Fruit fly (Drosophila melanogaster) whole organism, adult: ENCODE results near the gene CG15747.

Source experiments
- CG11617 ChIP-seq: fragments of 200-800 bp; sonication (Bioruptor generic); optimal IDR thresholded peaks from 2 replicates; lab custom pipeline; 2017; ENCODE audit warnings: mild to moderate bottlenecking, missing biosample characterization, missing genetic modification reagents, missing genetic modification characterization
- CG12768 ChIP-seq: fragments of 200-800 bp; sonication (Bioruptor generic); optimal IDR thresholded peaks from 2 replicates; lab custom pipeline; 2017; ENCODE audit warnings: missing biosample characterization, missing genetic modification characterization, mild to moderate bottlenecking, moderate library complexity, missing genetic modification reagents
- CG14711 ChIP-seq: fragments of 200-800 bp; sonication (Bioruptor generic); optimal IDR thresholded peaks from 2 replicates; lab custom pipeline; 2018; ENCODE audit warnings: missing biosample characterization, mild to moderate bottlenecking, missing genetic modification characterization, moderate library complexity
- CG1620 ChIP-seq: fragments of 200-800 bp; sonication (Bioruptor generic); optimal IDR thresholded peaks from 2 replicates; lab custom pipeline; 2016; ENCODE audit warnings: missing biosample characterization, missing genetic modification characterization
- CG33017 ChIP-seq: fragments of 200-800 bp; sonication (Bioruptor generic); optimal IDR thresholded peaks from 2 replicates; lab custom pipeline; 2018; ENCODE audit warnings: missing biosample characterization, mild to moderate bottlenecking, missing genetic modification characterization, moderate library complexity
- CG5204 ChIP-seq: fragments of 200-800 bp; sonication (Bioruptor generic); optimal IDR thresholded peaks from 2 replicates; lab custom pipeline; 2016; ENCODE audit warnings: missing biosample characterization, missing genetic modification characterization
- CG7045 ChIP-seq: fragments of 200-800 bp; sonication (Bioruptor generic); optimal IDR thresholded peaks from 2 replicates; lab custom pipeline; 2017; ENCODE audit warnings: missing biosample characterization, mild to moderate bottlenecking, missing genetic modification characterization
- CG7101 ChIP-seq: fragments of 200-800 bp; sonication (Bioruptor generic); optimal IDR thresholded peaks from 2 replicates; lab custom pipeline; 2018; ENCODE audit warnings: missing biosample characterization, mild to moderate bottlenecking, missing genetic modification characterization, moderate library complexity
- Clk ChIP-seq: fragments of 200-800 bp; sonication (Bioruptor generic); optimal IDR thresholded peaks from 2 replicates; lab custom pipeline; 2017; ENCODE audit warnings: missing biosample characterization, missing genetic modification characterization
- Crg-1 ChIP-seq: fragments of 200-800 bp; sonication (Bioruptor generic); optimal IDR thresholded peaks from 2 replicates; lab custom pipeline; 2016; ENCODE audit warnings: missing biosample characterization, missing genetic modification characterization
- Hr96 ChIP-seq: fragments of 200-800 bp; sonication (Bioruptor generic); optimal IDR thresholded peaks from 2 replicates; lab custom pipeline; 2016; ENCODE audit warnings: missing biosample characterization, missing genetic modification characterization
- Mnt ChIP-seq: fragments of 200-800 bp; sonication (Bioruptor generic); optimal IDR thresholded peaks from 2 replicates; lab custom pipeline; 2016; ENCODE audit warnings: missing biosample characterization, mild to moderate bottlenecking, missing genetic modification characterization
- bab1 ChIP-seq: fragments of 200-800 bp; sonication (Bioruptor generic); optimal IDR thresholded peaks from 3 replicates; lab custom pipeline; 2019; ENCODE audit warnings: missing biosample characterization, mild to moderate bottlenecking, missing genetic modification characterization, moderate library complexity
- cic ChIP-seq: fragments of 200-800 bp; sonication (Bioruptor generic); optimal IDR thresholded peaks from 2 replicates; lab custom pipeline; 2017; ENCODE audit warnings: missing biosample characterization, mild to moderate bottlenecking, missing genetic modification characterization, moderate library complexity
- cnc ChIP-seq, 2 experiments: fragments of >200 bp; optimal IDR thresholded peaks; 2 replicates each; lab custom pipeline; 2017
- kay ChIP-seq: fragments of 200-800 bp; sonication (Bioruptor generic); peaks from one replicate; lab custom pipeline; 2016; ENCODE audit warnings: missing biosample characterization, missing genetic modification characterization, borderline replicate concordance
- ovo ChIP-seq: fragments of 200-800 bp; sonication (Bioruptor generic); optimal IDR thresholded peaks from 2 replicates; lab custom pipeline; 2016; ENCODE audit warnings: missing biosample characterization, missing genetic modification characterization
- pad ChIP-seq: fragments of 200-800 bp; sonication (Bioruptor generic); optimal IDR thresholded peaks from 3 replicates; lab custom pipeline; 2017; ENCODE audit warnings: missing biosample characterization, missing genetic modification characterization, mild to moderate bottlenecking, moderate library complexity, missing genetic modification reagents
- tj ChIP-seq: fragments of 200-800 bp; sonication (Bioruptor generic); optimal IDR thresholded peaks from 3 replicates; lab custom pipeline; 2017; ENCODE audit warnings: missing biosample characterization, mild to moderate bottlenecking, missing genetic modification characterization, moderate library complexity
- toe ChIP-seq: fragments of 200-800 bp; sonication (Bioruptor generic); optimal IDR thresholded peaks from 2 replicates; lab custom pipeline; 2016; ENCODE audit warnings: missing biosample characterization, missing genetic modification characterization

CG15747 gene

dm6 chrX:13303656-13304647, 34.2 kb upstream of the CG15747 start:
- TF ChIP-seq CG11617 (GFP tag; lab: Kevin White, UChicago) (peak; percentile 39), ovo (GFP tag; lab: Kevin White, UChicago) (no peak), tj (GFP tag; lab: Kevin White, UChicago) (peak; percentile 29), Mnt (GFP tag; lab: Kevin White, UChicago) (peak; percentile 10), toe (no peak), cic (peak; percentile 63), CG7101 (tag; lab: Kevin White, UChicago) (peak; percentile 5)

- no peak for TF ChIP-seq pad (GFP tag; lab: Kevin White, UChicago)
- TF ChIP-seq CG7045 (GFP tag; lab: Kevin White, UChicago), result no peak
- TF ChIP-seq CG11617 (GFP tag; lab: Kevin White, UChicago), result no peak
- no peak for TF ChIP-seq CG1620 (GFP tag; lab: Kevin White, UChicago)
- no peak for TF ChIP-seq Hr96 (GFP tag; lab: Kevin White, UChicago)
- TF ChIP-seq toe, result no peak
- TF ChIP-seq CG5204 (GFP tag; lab: Kevin White, UChicago), result no peak
- no peak for TF ChIP-seq CG7101 (tag; lab: Kevin White, UChicago)
- no peak for TF ChIP-seq cic
- no peak for TF ChIP-seq CG14711 (tag; lab: Kevin White, UChicago)
- TF ChIP-seq bab1 (GFP tag; lab: Kevin White, UChicago), result peak; percentile 28
- TF ChIP-seq CG12768 (GFP tag; lab: Kevin White, UChicago), result no peak
- no peak for TF ChIP-seq CG33017 (tag; lab: Kevin White, UChicago)
- TF ChIP-seq Crg-1 (GFP tag; lab: Kevin White, UChicago), result no peak
- TF ChIP-seq ovo (GFP tag; lab: Kevin White, UChicago), result peak; percentile 29
- TF ChIP-seq cnc (optimal IDR thresholded peaks at IDR 0.05; lab: Kevin White, UChicago), result no peak
- TF ChIP-seq Mnt (GFP tag; lab: Kevin White, UChicago), result peak; percentile 12
- TF ChIP-seq kay (GFP tag; lab: Kevin White, UChicago), result no peak
- no peak for TF ChIP-seq Clk
- TF ChIP-seq tj (GFP tag; lab: Kevin White, UChicago), result peak; percentile 21
These were observed 32.8 kb upstream of the CG15747 start for dm6 chrX:13305323-13305722.

dm6 chrX:13307189-13307588, 30.9 kb upstream of the CG15747 start:
- no peak for TF ChIP-seq CG12768 (GFP tag; lab: Kevin White, UChicago)
- TF ChIP-seq bab1 (GFP tag; lab: Kevin White, UChicago), result no peak
- peak; percentile 3 for TF ChIP-seq CG7101 (tag; lab: Kevin White, UChicago)
- no peak for TF ChIP-seq Clk
- no peak for TF ChIP-seq CG33017 (tag; lab: Kevin White, UChicago)
- TF ChIP-seq pad (GFP tag; lab: Kevin White, UChicago), result no peak
- TF ChIP-seq CG14711 (tag; lab: Kevin White, UChicago), result no peak
- peak; percentile 3 for TF ChIP-seq ovo (GFP tag; lab: Kevin White, UChicago)
- peak; percentile 5 for TF ChIP-seq Hr96 (GFP tag; lab: Kevin White, UChicago)
- TF ChIP-seq toe, result no peak
- TF ChIP-seq kay (GFP tag; lab: Kevin White, UChicago), result peak; percentile 44
- TF ChIP-seq CG1620 (GFP tag; lab: Kevin White, UChicago), result no peak
- no peak for TF ChIP-seq cnc (optimal IDR thresholded peaks at IDR 0.05; lab: Kevin White, UChicago)
- no peak for TF ChIP-seq cic
- peak; percentile 58 for TF ChIP-seq CG11617 (GFP tag; lab: Kevin White, UChicago)
- peak; percentile 20 for TF ChIP-seq tj (GFP tag; lab: Kevin White, UChicago)
- TF ChIP-seq CG7045 (GFP tag; lab: Kevin White, UChicago), result no peak
- no peak for TF ChIP-seq CG5204 (GFP tag; lab: Kevin White, UChicago)
- TF ChIP-seq Crg-1 (GFP tag; lab: Kevin White, UChicago), result no peak
- TF ChIP-seq Mnt (GFP tag; lab: Kevin White, UChicago), result no peak

dm6 chrX:13310764-13311163, 27.4 kb upstream of the CG15747 start:
- TF ChIP-seq CG7101 (tag; lab: Kevin White, UChicago) (peak; percentile 42), Hr96 (GFP tag; lab: Kevin White, UChicago) (peak; percentile 17), pad (GFP tag; lab: Kevin White, UChicago) (peak; percentile 38), CG1620 (GFP tag; lab: Kevin White, UChicago) (no peak), CG33017 (tag; lab: Kevin White, UChicago) (peak; percentile 18), cic (peak; percentile 66), tj (GFP tag; lab: Kevin White, UChicago) (no peak), CG12768 (GFP tag; lab: Kevin White, UChicago) (peak; percentile 42), toe (no peak), CG11617 (GFP tag; lab: Kevin White, UChicago) (no peak)

- peak; percentile 9 for TF ChIP-seq pad (GFP tag; lab: Kevin White, UChicago)
- peak; percentile 32 for TF ChIP-seq tj (GFP tag; lab: Kevin White, UChicago)
- peak; percentile 6 for TF ChIP-seq CG12768 (GFP tag; lab: Kevin White, UChicago)
- peak; percentile 39 for TF ChIP-seq CG14711 (tag; lab: Kevin White, UChicago)
- peak; percentile 24 for TF ChIP-seq CG11617 (GFP tag; lab: Kevin White, UChicago)
- TF ChIP-seq CG33017 (tag; lab: Kevin White, UChicago), result peak; percentile 4
- TF ChIP-seq CG7045 (GFP tag; lab: Kevin White, UChicago), result peak; percentile 32
- TF ChIP-seq CG7101 (tag; lab: Kevin White, UChicago), result peak; percentile 56
- TF ChIP-seq cic, result no peak
- no peak for TF ChIP-seq CG1620 (GFP tag; lab: Kevin White, UChicago)
These were observed 25.9 kb upstream of the CG15747 start for dm6 chrX:13312200-13312599.
